Fruit fly (Drosophila melanogaster) whole organism, embryonic: ENCODE measurements around the gene Orco.

Experiments used
- ATbp ChIP-seq: fragments of 200-800 bp; sonication (Bioruptor generic); optimal IDR thresholded peaks from 2 replicates; lab custom pipeline; 2017; ENCODE audit warnings: missing biosample characterization, mild to moderate bottlenecking, missing genetic modification characterization, missing genetic modification reagents
- CG10267 ChIP-seq: fragments of 200-800 bp; sonication (Bioruptor generic); optimal IDR thresholded peaks from 2 replicates; lab custom pipeline; 2018; ENCODE audit warnings: missing biosample characterization, mild to moderate bottlenecking, missing genetic modification characterization, moderate library complexity
- CG10431 ChIP-seq: fragments of 200-800 bp; sonication (Bioruptor generic); optimal IDR thresholded peaks from 3 replicates; lab custom pipeline; 2018; ENCODE audit warnings: missing biosample characterization, mild to moderate bottlenecking, missing genetic modification characterization
- CG10959 ChIP-seq: fragments of 200-800 bp; sonication (Bioruptor generic); IDR thresholded peaks from 2 replicates; pipeline ENCODE4 v1.3.6; 2022; ENCODE audit warnings: missing biosample characterization, missing genetic modification characterization
- CG10979 ChIP-seq: fragments of 200-800 bp; sonication (Bioruptor generic); optimal IDR thresholded peaks from 2 replicates; lab custom pipeline; 2018; ENCODE audit warnings: missing biosample characterization, mild to moderate bottlenecking, missing genetic modification characterization, moderate library complexity
- CG12071 ChIP-seq: fragments of 200-800 bp; sonication (Bioruptor generic); optimal IDR thresholded peaks from 3 replicates; lab custom pipeline; 2018; ENCODE audit warnings: missing biosample characterization, mild to moderate bottlenecking, missing genetic modification characterization
- CG1233 ChIP-seq: fragments of 200-800 bp; sonication (Bioruptor generic); optimal IDR thresholded peaks from 4 replicates; lab custom pipeline; 2018; ENCODE audit warnings: missing biosample characterization, mild to moderate bottlenecking, missing genetic modification characterization
- CG15479 ChIP-seq: fragments of 200-800 bp; sonication (Bioruptor generic); optimal IDR thresholded peaks from 3 replicates; lab custom pipeline; 2019; ENCODE audit warnings: missing biosample characterization, mild to moderate bottlenecking, missing genetic modification characterization, moderate library complexity
- CG17568 ChIP-seq: fragments of 200-800 bp; sonication (Bioruptor generic); optimal IDR thresholded peaks from 2 replicates; lab custom pipeline; 2018; ENCODE audit warnings: missing biosample characterization, mild to moderate bottlenecking, missing genetic modification characterization, moderate library complexity
- CG2116 ChIP-seq: fragments of 200-800 bp; sonication (Bioruptor generic); optimal IDR thresholded peaks from 3 replicates; lab custom pipeline; 2018; ENCODE audit warnings: missing biosample characterization, mild to moderate bottlenecking, missing genetic modification characterization
- CG2129 ChIP-seq: fragments of 200-800 bp; sonication (Bioruptor generic); IDR thresholded peaks from 2 replicates; pipeline ENCODE4 v1.3.6; 2022; ENCODE audit warnings: missing biosample characterization, missing genetic modification characterization; ENCODE audit not compliant: partially characterized antibody
- CG3407 ChIP-seq: fragments of 200-800 bp; sonication (Bioruptor generic); optimal IDR thresholded peaks from 2 replicates; lab custom pipeline; 2018; ENCODE audit warnings: missing biosample characterization, mild to moderate bottlenecking, missing genetic modification characterization
- CG3726 ChIP-seq: fragments of 200-800 bp; sonication (Bioruptor generic); IDR thresholded peaks from 3 replicates; pipeline ENCODE4, ENCODE4 v1.3.6; 2022; ENCODE audit warnings: missing biosample characterization, missing genetic modification characterization
- CG4328 ChIP-seq: fragments of 200-800 bp; sonication (Bioruptor generic); optimal IDR thresholded peaks from 3 replicates; lab custom pipeline; 2017; ENCODE audit warnings: missing biosample characterization, missing genetic modification reagents, missing genetic modification characterization
- CG4617 ChIP-seq: fragments of 200-800 bp; sonication (Bioruptor generic); optimal IDR thresholded peaks from 3 replicates; lab custom pipeline; 2016; ENCODE audit warnings: missing biosample characterization, missing genetic modification characterization, borderline replicate concordance
- CG6254 ChIP-seq: fragments of 200-800 bp; sonication (Bioruptor generic); optimal IDR thresholded peaks from 3 replicates; lab custom pipeline; 2017; ENCODE audit warnings: mild to moderate bottlenecking, missing biosample characterization, missing genetic modification reagents, missing genetic modification characterization
- CG6272 ChIP-seq: fragments of 200-800 bp; sonication (Bioruptor generic); IDR thresholded peaks from 2 replicates; pipeline ENCODE4 v1.3.6; 2022; ENCODE audit warnings: missing biosample characterization, missing genetic modification characterization
- CG7928 ChIP-seq: fragments of 200-800 bp; sonication (Bioruptor generic); optimal IDR thresholded peaks from 2 replicates; lab custom pipeline; 2017; ENCODE audit warnings: missing biosample characterization, mild to moderate bottlenecking, missing genetic modification characterization
- CG9437 ChIP-seq: fragments of 200-800 bp; sonication (Bioruptor generic); optimal IDR thresholded peaks from 2 replicates; lab custom pipeline; 2018; ENCODE audit warnings: missing biosample characterization, mild to moderate bottlenecking, missing genetic modification characterization
- Dll ChIP-seq: fragments of 200-800 bp; sonication (Bioruptor generic); IDR thresholded peaks from 4 replicates; pipeline ENCODE4 v1.3.6; 2022; ENCODE audit warnings: missing biosample characterization, missing genetic modification characterization; ENCODE audit not compliant: partially characterized antibody
- Dp ChIP-seq: fragments of 200-800 bp; sonication (Bioruptor generic); optimal IDR thresholded peaks from 2 replicates; lab custom pipeline; 2018; ENCODE audit warnings: missing biosample characterization, mild to moderate bottlenecking, missing genetic modification characterization, moderate library complexity
- ERR ChIP-seq: fragments of 200-800 bp; sonication (Bioruptor generic); optimal IDR thresholded peaks from 2 replicates; lab custom pipeline; 2016; ENCODE audit warnings: missing biosample characterization, missing genetic modification characterization
- Ets97D ChIP-seq: fragments of 200-800 bp; sonication (Bioruptor generic); optimal IDR thresholded peaks from 3 replicates; lab custom pipeline; 2016; ENCODE audit warnings: missing biosample characterization, missing genetic modification characterization
- Hand ChIP-seq: fragments of 200-800 bp; sonication (Bioruptor generic); optimal IDR thresholded peaks from 2 replicates; lab custom pipeline; 2017; ENCODE audit warnings: mild to moderate bottlenecking, missing biosample characterization, missing genetic modification reagents, missing genetic modification characterization
- HmgZ ChIP-seq: fragments of 200-800 bp; sonication (Bioruptor generic); optimal IDR thresholded peaks from 2 replicates; lab custom pipeline; 2018; ENCODE audit warnings: missing biosample characterization, mild to moderate bottlenecking, missing genetic modification characterization
- Hmr ChIP-seq: fragments of 200-800 bp; sonication (Bioruptor generic); optimal IDR thresholded peaks from 3 replicates; lab custom pipeline; 2017; ENCODE audit warnings: mild to moderate bottlenecking, missing biosample characterization, missing genetic modification reagents, missing genetic modification characterization
- Oaz ChIP-seq: fragments of 200-800 bp; sonication (Bioruptor generic); IDR thresholded peaks from 2 replicates; pipeline ENCODE4 v1.3.6; 2022; ENCODE audit warnings: missing biosample characterization, missing genetic modification characterization
- PHDP ChIP-seq: fragments of 200-800 bp; sonication (Bioruptor generic); optimal IDR thresholded peaks from 3 replicates; lab custom pipeline; 2018; ENCODE audit warnings: missing biosample characterization, mild to moderate bottlenecking, missing genetic modification characterization, moderate library complexity
- Rx ChIP-seq: fragments of 200-800 bp; sonication (Bioruptor generic); IDR thresholded peaks from 2 replicates; pipeline ENCODE4 v1.3.6; 2022; ENCODE audit warnings: missing biosample characterization, missing genetic modification characterization
- Side ChIP-seq: fragments of 200-800 bp; sonication (Bioruptor generic); optimal IDR thresholded peaks from 2 replicates; lab custom pipeline; 2016; ENCODE audit warnings: missing biosample characterization, missing genetic modification characterization
- Spps ChIP-seq: fragments of 200-800 bp; sonication (Bioruptor generic); optimal IDR thresholded peaks from 2 replicates; lab custom pipeline; 2018; ENCODE audit warnings: missing biosample characterization, mild to moderate bottlenecking, missing genetic modification characterization
- Vsx1 ChIP-seq: fragments of 200-800 bp; sonication (Bioruptor generic); optimal IDR thresholded peaks from 2 replicates; lab custom pipeline; 2017; ENCODE audit warnings: missing biosample characterization, mild to moderate bottlenecking, missing genetic modification characterization, missing genetic modification reagents
- bcd ChIP-seq: fragments of 200-800 bp; sonication (Bioruptor generic); optimal IDR thresholded peaks from 2 replicates; lab custom pipeline; 2017; ENCODE audit warnings: missing biosample characterization, mild to moderate bottlenecking, missing genetic modification characterization
- bigmax ChIP-seq: fragments of 200-800 bp; sonication (Bioruptor generic); optimal IDR thresholded peaks from 2 replicates; lab custom pipeline; 2018; ENCODE audit warnings: missing biosample characterization, mild to moderate bottlenecking, missing genetic modification characterization
- dimm ChIP-seq: fragments of 200-800 bp; sonication (Bioruptor generic); IDR thresholded peaks from 2 replicates; pipeline ENCODE4 v1.3.6; 2022; ENCODE audit warnings: missing biosample characterization, missing genetic modification characterization
- dmrt99B ChIP-seq: fragments of 200-800 bp; sonication (Bioruptor generic); optimal IDR thresholded peaks from 2 replicates; lab custom pipeline; 2018; ENCODE audit warnings: missing biosample characterization, mild to moderate bottlenecking, missing genetic modification characterization, moderate library complexity
- hbn ChIP-seq: fragments of 200-800 bp; sonication (Bioruptor generic); IDR thresholded peaks from 2 replicates; pipeline ENCODE4 v1.3.6; 2022; ENCODE audit warnings: missing biosample characterization, missing genetic modification characterization; ENCODE audit not compliant: partially characterized antibody
- her ChIP-seq: fragments of 200-800 bp; sonication (Bioruptor generic); optimal IDR thresholded peaks from 2 replicates; lab custom pipeline; 2016; ENCODE audit warnings: missing biosample characterization, missing genetic modification characterization
- inv ChIP-seq: fragments of 200-800 bp; sonication (Bioruptor generic); IDR thresholded peaks from 2 replicates; pipeline ENCODE4 v1.3.6; 2022; ENCODE audit warnings: missing biosample characterization, missing genetic modification characterization; ENCODE audit not compliant: partially characterized antibody
- knrl ChIP-seq: fragments of 200-800 bp; sonication (Bioruptor generic); IDR thresholded peaks from 3 replicates; pipeline ENCODE4 v1.3.6; 2022; ENCODE audit warnings: missing biosample characterization, missing genetic modification characterization; ENCODE audit not compliant: partially characterized antibody
- lmd ChIP-seq: fragments of 200-800 bp; sonication (Bioruptor generic); IDR thresholded peaks from 2 replicates; pipeline ENCODE4 v1.3.6; 2022; ENCODE audit warnings: missing biosample characterization, missing genetic modification characterization
- nau ChIP-seq: fragments of 200-800 bp; sonication (Bioruptor generic); optimal IDR thresholded peaks from 3 replicates; lab custom pipeline; 2017; ENCODE audit warnings: missing biosample characterization, mild to moderate bottlenecking, missing genetic modification characterization, missing genetic modification reagents
- pzg ChIP-seq: fragments of 200-800 bp; sonication (Bioruptor generic); optimal IDR thresholded peaks from 3 replicates; lab custom pipeline; 2018; ENCODE audit warnings: missing biosample characterization, mild to moderate bottlenecking, missing genetic modification characterization, moderate library complexity
- sens-2 ChIP-seq: fragments of 200-800 bp; sonication (Bioruptor generic); IDR thresholded peaks from 2 replicates; pipeline ENCODE4 v1.3.6; 2022; ENCODE audit warnings: missing biosample characterization, missing genetic modification characterization
- seq ChIP-seq: fragments of 200-800 bp; sonication (Bioruptor generic); IDR thresholded peaks from 2 replicates; pipeline ENCODE4 v1.3.6; 2022; ENCODE audit warnings: missing biosample characterization, missing genetic modification characterization
- slp2 ChIP-seq: fragments of 200-800 bp; sonication (Bioruptor generic); optimal IDR thresholded peaks from 2 replicates; lab custom pipeline; 2016; ENCODE audit warnings: missing biosample characterization, missing genetic modification characterization
- tap ChIP-seq: fragments of 200-800 bp; optimal IDR thresholded peaks from 3 replicates; lab custom pipeline; 2019; ENCODE audit warnings: missing biosample characterization, mild to moderate bottlenecking, missing genetic modification characterization, moderate library complexity
- tio ChIP-seq: fragments of 200-800 bp; sonication (Bioruptor generic); optimal IDR thresholded peaks from 2 replicates; lab custom pipeline; 2017; ENCODE audit warnings: missing biosample characterization, missing genetic modification characterization, inconsistent platforms
- zfh1 ChIP-seq: fragments of 200-800 bp; sonication (Bioruptor generic); IDR thresholded peaks from 3 replicates; pipeline ENCODE4 v1.3.6; 2022; ENCODE audit warnings: missing biosample characterization, missing genetic modification characterization

Orco gene

DNA sequence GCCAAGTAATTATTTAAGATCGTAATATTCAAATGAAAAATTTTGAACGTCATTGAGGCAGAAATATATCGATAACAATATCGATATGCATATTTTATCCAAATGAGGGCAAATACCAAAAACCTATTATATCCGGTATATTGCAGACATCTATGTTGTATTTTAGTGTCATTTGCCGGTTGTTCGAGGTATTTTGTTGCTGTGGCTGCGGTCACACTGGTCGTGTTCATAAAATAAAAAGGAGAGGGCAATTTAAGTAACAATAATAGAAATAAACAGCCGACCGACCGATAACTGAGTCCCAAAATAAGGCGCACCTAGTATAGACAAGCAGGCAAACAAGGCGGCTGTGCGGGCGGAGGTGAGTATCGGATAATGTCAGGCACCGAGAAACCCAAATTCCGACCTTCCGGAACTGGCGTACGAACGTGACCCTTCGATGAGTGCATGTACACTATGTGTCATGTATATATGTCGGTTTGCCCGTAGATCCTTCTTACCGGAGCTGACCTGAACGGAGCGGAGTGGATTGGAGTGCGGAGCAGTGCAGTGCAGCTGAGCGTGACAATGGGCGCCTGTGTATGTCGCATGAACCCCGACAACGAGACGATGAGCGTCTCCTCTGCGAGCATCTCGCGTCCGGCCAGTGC, 18.3 kb downstream of the Orco start, which contains the start of gene CG1172 (continued):
- TF ChIP-seq PHDP = peak; percentile 61
- no peak for TF ChIP-seq Rx (GFP tag; lab: Robert Waterston, UW)
- no peak for TF ChIP-seq ATbp (GFP tag; lab: Kevin White, UChicago)
- no peak for TF ChIP-seq tio
- peak; percentile 71 for TF ChIP-seq knrl (GFP tag; lab: Robert Waterston, UW)
- no peak for TF ChIP-seq CG15479
- TF ChIP-seq Dll (GFP tag; lab: Robert Waterston, UW) = peak; percentile 84
- TF ChIP-seq dimm (GFP tag; lab: Robert Waterston, UW) = no peak
- peak; percentile 88 for TF ChIP-seq pzg (GFP tag; lab: Kevin White, UChicago)
- TF ChIP-seq CG1233 (GFP tag; lab: Kevin White, UChicago) = no peak
- TF ChIP-seq Vsx1 (GFP tag; lab: Kevin White, UChicago) = no peak
- no peak for TF ChIP-seq dmrt99B (tag; lab: Kevin White, UChicago)
- TF ChIP-seq hbn (GFP tag; lab: Robert Waterston, UW) = peak; percentile 79
- TF ChIP-seq bigmax (GFP tag; lab: Kevin White, UChicago) = no peak
- TF ChIP-seq zfh1 (GFP tag; lab: Robert Waterston, UW) = no peak
- TF ChIP-seq CG17568 (GFP tag; lab: Kevin White, UChicago) = no peak
- TF ChIP-seq sens-2 = no peak
- peak; percentile 81 for TF ChIP-seq Dp
- peak; percentile 93 for TF ChIP-seq Ets97D
- TF ChIP-seq CG9437 (GFP tag; lab: Kevin White, UChicago) = no peak
- no peak for TF ChIP-seq Side
- TF ChIP-seq nau (GFP tag; lab: Kevin White, UChicago) = no peak
- no peak for TF ChIP-seq tap (tag; lab: Kevin White, UChicago)
- TF ChIP-seq Spps (tag; lab: Kevin White, UChicago) = no peak
- TF ChIP-seq Hand (GFP tag; lab: Kevin White, UChicago) = no peak
- peak; percentile 26 for TF ChIP-seq bcd (GFP tag; lab: Kevin White, UChicago)
- TF ChIP-seq lmd (GFP tag; lab: Robert Waterston, UW) = no peak
- TF ChIP-seq CG10959 = no peak
- TF ChIP-seq CG3726 (GFP tag; lab: Robert Waterston, UW) = no peak
- TF ChIP-seq CG10431 (GFP tag; lab: Kevin White, UChicago) = peak; percentile 27
- TF ChIP-seq CG10267 = peak; percentile 49
- TF ChIP-seq CG2116 = peak; percentile 73
- TF ChIP-seq CG6254 = no peak
- peak; percentile 10 for TF ChIP-seq CG10979 (tag; lab: Kevin White, UChicago)
- no peak for TF ChIP-seq CG7928
- no peak for TF ChIP-seq CG6272 (GFP tag; lab: Robert Waterston, UW)
- no peak for TF ChIP-seq CG12071 (GFP tag; lab: Kevin White, UChicago)
- no peak for TF ChIP-seq Oaz
- peak; percentile 86 for TF ChIP-seq CG4617 (GFP tag; lab: Kevin White, UChicago)
- no peak for TF ChIP-seq seq (GFP tag; lab: Robert Waterston, UW)
- peak; percentile 72 for TF ChIP-seq Hmr
- peak; percentile 37; the same call in 1 of the 2 replicates for TF ChIP-seq CG2129
- peak; percentile 63 for TF ChIP-seq HmgZ
- peak; percentile 48; the same call in 1 of the 2 replicates for TF ChIP-seq inv (GFP tag; lab: Robert Waterston, UW)
- no peak for TF ChIP-seq her (GFP tag; lab: Kevin White, UChicago)
- TF ChIP-seq slp2 (GFP tag; lab: Kevin White, UChicago) = no peak
- TF ChIP-seq CG3407 (GFP tag; lab: Kevin White, UChicago) = no peak
- TF ChIP-seq CG4328 (GFP tag; lab: Kevin White, UChicago) = no peak
- TF ChIP-seq ERR (GFP tag; lab: Kevin White, UChicago) = no peak
